Fruit fly (Drosophila melanogaster) whole organism, wandering third instar larva: Measurements from ENCODE around the gene CG18563.
A peak's percentile ranks its signal among the peaks of the same experiment; 100 is the strongest.

Experiments
- Abd-B ChIP-seq: fragments of >200 bp; optimal IDR thresholded peaks from 2 replicates; lab custom pipeline; 2017; ENCODE audit warnings: missing biosample characterization, missing genetic modification characterization
- CG9705 ChIP-seq: fragments of 200-800 bp; sonication (Bioruptor generic); optimal IDR thresholded peaks from 2 replicates; lab custom pipeline; 2018; ENCODE audit warnings: missing biosample characterization, mild to moderate bottlenecking, missing genetic modification characterization
- Dfd ChIP-seq: fragments of >200 bp; optimal IDR thresholded peaks from 2 replicates; lab custom pipeline; 2017; ENCODE audit warnings: missing biosample characterization, missing genetic modification characterization
- Dif ChIP-seq: fragments of 200-275, 200-300 bp; sonication (Bioruptor generic); optimal IDR thresholded peaks from 2 replicates; lab custom pipeline; 2018; ENCODE audit warnings: missing biosample characterization, missing genetic modification characterization; ENCODE audit not compliant: partially characterized antibody
- GATAd ChIP-seq: sonication (Bioruptor generic); optimal IDR thresholded peaks from 2 replicates; lab custom pipeline; 2016; ENCODE audit warnings: missing biosample characterization, missing genetic modification characterization
- HLH106 ChIP-seq: fragments of 200-800 bp; optimal IDR thresholded peaks from 3 replicates; lab custom pipeline; 2019; ENCODE audit warnings: missing biosample characterization, mild to moderate bottlenecking, missing genetic modification characterization, moderate library complexity
- Hnf4 ChIP-seq: fragments of 200-800 bp; sonication (Bioruptor generic); optimal IDR thresholded peaks from 2 replicates; lab custom pipeline; 2016; ENCODE audit warnings: missing biosample characterization, mild to moderate bottlenecking, missing genetic modification characterization
- Hr78 ChIP-seq: fragments of >200 bp; optimal IDR thresholded peaks from 2 replicates; lab custom pipeline; 2017; ENCODE audit warnings: missing biosample characterization, missing genetic modification characterization
- Hr83 ChIP-seq: fragments of 200-300 bp; sonication (Bioruptor generic); optimal IDR thresholded peaks from 2 replicates; lab custom pipeline; 2016; ENCODE audit warnings: missing biosample characterization, mild to moderate bottlenecking, missing genetic modification characterization, moderate library complexity; ENCODE audit not compliant: poor library complexity, severe bottlenecking
- Jra ChIP-seq: sonication (Bioruptor generic); optimal IDR thresholded peaks from 2 replicates; lab custom pipeline; 2016; ENCODE audit warnings: missing biosample characterization, missing genetic modification characterization
- Mio ChIP-seq: sonication (Bioruptor generic); optimal IDR thresholded peaks from 2 replicates; lab custom pipeline; 2016; ENCODE audit warnings: missing biosample characterization, missing genetic modification characterization
- Myc ChIP-seq: fragments of >200 bp; optimal IDR thresholded peaks from 2 replicates; lab custom pipeline; 2017
- N ChIP-seq: fragments of >200 bp; optimal IDR thresholded peaks from 2 replicates; lab custom pipeline; 2018; ENCODE audit warnings: missing biosample characterization, missing external identifiers, missing genetic modification characterization
- OdsH ChIP-seq: fragments of 200-800 bp; sonication (Bioruptor generic); optimal IDR thresholded peaks from 2 replicates; lab custom pipeline; 2016; ENCODE audit warnings: missing biosample characterization, mild to moderate bottlenecking, missing genetic modification characterization
- Rel ChIP-seq, 2 experiments: fragments of 200-800 bp; sonication (Bioruptor generic) in 1 of 2; optimal IDR thresholded peaks; 2 replicates in 1 of 2; 3 replicates in 1 of 2; lab custom pipeline; 2016 to 2019; ENCODE audit warnings: mild to moderate bottlenecking in 2 of 2, missing biosample characterization in 2 of 2, missing genetic modification characterization in 2 of 2, moderate library complexity in 1 of 2
- Sp1 ChIP-seq: fragments of 200-800 bp; sonication (Bioruptor generic); optimal IDR thresholded peaks from 3 replicates; lab custom pipeline; 2019; ENCODE audit warnings: missing biosample characterization, mild to moderate bottlenecking, missing genetic modification characterization, moderate library complexity
- br ChIP-seq: fragments of 200-800 bp; sonication (Bioruptor generic); optimal IDR thresholded peaks from 2 replicates; lab custom pipeline; 2016; ENCODE audit warnings: missing biosample characterization, missing genetic modification characterization
- dl ChIP-seq, 2 experiments: fragments of 175-275, 200-275 bp in 1 of 2; fragments of 200-275 bp in 1 of 2; sonication (Bioruptor generic); optimal IDR thresholded peaks; lab custom pipeline; 2018; ENCODE audit warnings: mild to moderate bottlenecking in 2 of 2, missing biosample characterization in 2 of 2, missing genetic modification characterization in 2 of 2, moderate library complexity in 2 of 2; ENCODE audit not compliant: partially characterized antibody in 2 of 2, insufficient read depth in 1 of 2
- dmrt93B ChIP-seq: fragments of 200-800 bp; sonication (Bioruptor generic); optimal IDR thresholded peaks from 2 replicates; lab custom pipeline; 2018; ENCODE audit warnings: missing biosample characterization, mild to moderate bottlenecking, missing genetic modification characterization
- dsf ChIP-seq: sonication (Bioruptor generic); optimal IDR thresholded peaks from 2 replicates; lab custom pipeline; 2016; ENCODE audit warnings: missing biosample characterization, missing genetic modification characterization, borderline replicate concordance
- ey ChIP-seq: fragments of 200-800 bp; sonication (Bioruptor generic); optimal IDR thresholded peaks from 2 replicates; lab custom pipeline; 2016; ENCODE audit warnings: missing biosample characterization, missing genetic modification characterization
- foxo ChIP-seq, 2 experiments: fragments of 200-800 bp; sonication (Bioruptor generic); optimal IDR thresholded peaks; 2 replicates in 1 of 2; 3 replicates in 1 of 2; lab custom pipeline; 2016 to 2017; ENCODE audit warnings: missing biosample characterization in 2 of 2, missing genetic modification characterization in 2 of 2
- fru ChIP-seq: fragments of 200-800 bp; sonication (Bioruptor generic); optimal IDR thresholded peaks from 3 replicates; lab custom pipeline; 2016; ENCODE audit warnings: missing biosample characterization, mild to moderate bottlenecking, missing genetic modification characterization
- h ChIP-seq: fragments of 200-800 bp; sonication (Bioruptor generic); optimal IDR thresholded peaks from 3 replicates; lab custom pipeline; 2016; ENCODE audit warnings: missing biosample characterization, mild to moderate bottlenecking, missing genetic modification characterization
- jim ChIP-seq: fragments of 175-275, 200-325 bp; sonication (Bioruptor generic); optimal IDR thresholded peaks from 2 replicates; lab custom pipeline; 2016; ENCODE audit warnings: missing biosample characterization, mild to moderate bottlenecking, missing genetic modification characterization
- lola ChIP-seq: fragments of >200 bp; optimal IDR thresholded peaks from 2 replicates; lab custom pipeline; 2017; ENCODE audit warnings: missing biosample characterization, missing genetic modification characterization
- pan ChIP-seq: fragments of >200 bp; optimal IDR thresholded peaks from 2 replicates; lab custom pipeline; 2017
- psq ChIP-seq: fragments of 200-800 bp; sonication (Bioruptor generic); optimal IDR thresholded peaks from 3 replicates; lab custom pipeline; 2017; ENCODE audit warnings: missing biosample characterization, mild to moderate bottlenecking, missing genetic modification characterization, moderate library complexity
- rgr ChIP-seq: fragments of 200-800 bp; sonication (Bioruptor generic); optimal IDR thresholded peaks from 3 replicates; lab custom pipeline; 2016; ENCODE audit warnings: missing biosample characterization, mild to moderate bottlenecking, missing genetic modification characterization
- sage ChIP-seq: fragments of 200-800 bp; sonication (Bioruptor generic); optimal IDR thresholded peaks from 2 replicates; lab custom pipeline; 2016; ENCODE audit warnings: missing biosample characterization, mild to moderate bottlenecking, missing genetic modification characterization
- tai ChIP-seq: sonication (Bioruptor generic); optimal IDR thresholded peaks from 2 replicates; lab custom pipeline; 2016; ENCODE audit warnings: missing biosample characterization, missing genetic modification characterization
- usp ChIP-seq: fragments of >200 bp; optimal IDR thresholded peaks from 2 replicates; lab custom pipeline; 2017; ENCODE audit warnings: missing biosample characterization, missing genetic modification characterization
- woc ChIP-seq: sonication (Bioruptor generic); optimal IDR thresholded peaks from 2 replicates; lab custom pipeline; 2016; ENCODE audit warnings: missing biosample characterization, mild to moderate bottlenecking, missing genetic modification characterization

The CG18563 gene

DNA sequence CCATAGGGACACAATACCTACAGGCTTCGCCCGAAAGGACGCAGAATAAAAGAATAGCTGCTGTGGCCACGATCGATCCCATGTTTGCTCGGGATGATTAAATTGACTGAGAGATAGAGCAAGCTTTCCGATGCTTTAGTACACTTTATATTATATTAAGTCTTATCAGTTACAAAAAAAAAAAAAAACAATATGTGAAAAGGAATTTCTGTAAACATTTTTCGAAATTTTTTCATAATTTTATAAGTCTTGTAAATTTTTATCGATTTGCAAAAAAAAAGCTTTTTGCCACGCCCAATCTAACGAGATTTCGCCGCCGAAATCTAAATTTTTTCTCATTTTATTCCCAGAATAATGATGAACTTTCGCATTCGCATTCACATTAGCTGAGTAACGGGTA, at the start of gene CG18563:
CG18563 (minus strand) TSS at position 101 of the 400 bp plus-strand sequence.
- TF ChIP-seq usp (no peak), tai (GFP tag; lab: Kevin White, UChicago) (no peak), fru (GFP tag; lab: Kevin White, UChicago) (no peak), dsf (GFP tag; lab: Kevin White, UChicago) (no peak), pan (lab: Kevin White, UChicago) (no peak), Hr78 (GFP tag; lab: Kevin White, UChicago) (no peak), ey (no peak), woc (no peak), jim (GFP tag; lab: Kevin White, UChicago) (no peak), GATAd (GFP tag; lab: Kevin White, UChicago) (no peak), br (GFP tag; lab: Kevin White, UChicago) (no peak), foxo (GFP tag; optimal IDR thresholded peaks at IDR 0.05; lab: Kevin White, UChicago) (no peak), Hr83 (GFP tag; lab: Kevin White, UChicago) (no peak), lola (GFP tag; lab: Kevin White, UChicago) (no peak), Mio (no peak), OdsH (GFP tag; lab: Kevin White, UChicago) (no peak), Rel (GFP tag; optimal IDR thresholded peaks at IDR 0.05; lab: Kevin White, UChicago) (no peak), Rel (tag; optimal IDR thresholded peaks at IDR 0.05; lab: Kevin White, UChicago) (no peak)

dm6 chr2L:17500946-17501451, 43.2 kb upstream of the CG18563 start, which contains the start of the genes mEFTs and Dhc36C:
mEFTs (minus strand) TSS chr2L:17501106.
Dhc36C (plus strand) TSS chr2L:17501401.
- TF ChIP-seq woc: no peak
- no peak for TF ChIP-seq dl (GFP tag; optimal IDR thresholded peaks at IDR 0.05; lab: Kevin White, UChicago; ENCODE audit: insufficient read depth in 1 of 2, partially characterized antibody in 2 of 2)
- TF ChIP-seq HLH106 (tag; lab: Kevin White, UChicago): no peak
- no peak for TF ChIP-seq usp
- no peak for TF ChIP-seq Sp1 (GFP tag; lab: Kevin White, UChicago)
- TF ChIP-seq lola (GFP tag; lab: Kevin White, UChicago): no peak
- TF ChIP-seq Hr78 (GFP tag; lab: Kevin White, UChicago): no peak
- no peak for TF ChIP-seq dmrt93B (GFP tag; lab: Kevin White, UChicago)
- peak; percentile 63 for TF ChIP-seq h
- TF ChIP-seq N (GFP tag; lab: Kevin White, UChicago): no peak
- peak; percentile 73 for TF ChIP-seq Myc (lab: Kevin White, UChicago)
- TF ChIP-seq br (GFP tag; lab: Kevin White, UChicago): no peak
- TF ChIP-seq rgr (GFP tag; lab: Kevin White, UChicago): no peak
- TF ChIP-seq psq (GFP tag; lab: Kevin White, UChicago): no peak
- TF ChIP-seq Mio: no peak
- TF ChIP-seq ey: no peak
- TF ChIP-seq Hnf4 (GFP tag; lab: Kevin White, UChicago): no peak
- no peak for TF ChIP-seq Dfd (GFP tag; lab: Kevin White, UChicago)
- no peak for TF ChIP-seq Abd-B
- TF ChIP-seq pan (lab: Kevin White, UChicago): no peak
- no peak for TF ChIP-seq Rel (GFP tag; optimal IDR thresholded peaks at IDR 0.05; lab: Kevin White, UChicago)
- no peak for TF ChIP-seq Rel (tag; optimal IDR thresholded peaks at IDR 0.05; lab: Kevin White, UChicago)
- no peak for TF ChIP-seq CG9705 (GFP tag; lab: Kevin White, UChicago)
- peak; percentile 20 for TF ChIP-seq sage (GFP tag; lab: Kevin White, UChicago)

DNA sequence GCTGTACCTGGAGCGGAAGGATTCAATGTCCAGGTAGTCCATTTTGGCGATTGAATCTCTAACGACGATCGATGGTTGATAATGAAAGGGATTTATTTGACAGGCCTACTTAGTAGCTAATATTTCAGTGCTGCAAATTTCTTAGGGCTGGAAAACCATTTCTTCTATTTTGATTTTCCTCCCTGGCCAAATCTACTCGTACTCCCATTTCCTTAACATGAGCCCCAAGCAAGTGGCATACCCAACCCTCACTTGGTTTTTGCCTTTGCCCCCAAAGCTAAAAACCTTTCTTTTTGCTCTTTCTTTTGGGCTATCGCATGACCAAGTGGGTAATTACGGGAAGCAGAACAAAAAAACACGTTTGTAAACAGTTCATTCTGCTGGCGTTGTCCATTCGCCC, 40.9 kb upstream of the CG18563 start, which contains the start of gene CG15142:
CG15142 (minus strand) TSS at position 101 of the 400 bp plus-strand sequence.
- TF ChIP-seq Myc (lab: Kevin White, UChicago): no peak
- TF ChIP-seq woc: no peak
- no peak for TF ChIP-seq Jra
- TF ChIP-seq fru (GFP tag; lab: Kevin White, UChicago): no peak
- TF ChIP-seq Rel (GFP tag; optimal IDR thresholded peaks at IDR 0.05; lab: Kevin White, UChicago): no peak
- no peak for TF ChIP-seq Rel (tag; optimal IDR thresholded peaks at IDR 0.05; lab: Kevin White, UChicago)
- TF ChIP-seq usp: no peak
- TF ChIP-seq psq (GFP tag; lab: Kevin White, UChicago): no peak
- no peak for TF ChIP-seq Hr83 (GFP tag; lab: Kevin White, UChicago)
- TF ChIP-seq pan (lab: Kevin White, UChicago): no peak
- no peak for TF ChIP-seq N (GFP tag; lab: Kevin White, UChicago)
- TF ChIP-seq br (GFP tag; lab: Kevin White, UChicago): no peak
- TF ChIP-seq Hnf4 (GFP tag; lab: Kevin White, UChicago): no peak
- TF ChIP-seq Sp1 (GFP tag; lab: Kevin White, UChicago): no peak
- no peak for TF ChIP-seq ey
- TF ChIP-seq CG9705 (GFP tag; lab: Kevin White, UChicago): no peak
- TF ChIP-seq Dif (GFP tag; lab: Kevin White, UChicago): no peak
- no peak for TF ChIP-seq h
- TF ChIP-seq dl (GFP tag; optimal IDR thresholded peaks at IDR 0.05; lab: Kevin White, UChicago; ENCODE audit: insufficient read depth in 1 of 2, partially characterized antibody in 2 of 2): no peak
